Worm (Caenorhabditis elegans) whole organism, L3 larva: ENCODE data around the gene C38C6.3.

Experiments used
- R02D3.7 ChIP-seq: fragments of 150-350 bp; optimal IDR thresholded peaks from 2 replicates; lab custom pipeline; 2014; ENCODE audit warnings: missing biosample characterization, missing genetic modification characterization
- aly-2 ChIP-seq: fragments of 150-350 bp; optimal IDR thresholded peaks from 2 replicates; lab custom pipeline; 2014; ENCODE audit warnings: missing biosample characterization, missing genetic modification characterization
- ama-1 ChIP-seq: fragments of 150-350 bp; optimal IDR thresholded peaks from 2 replicates; lab custom pipeline; 2018
- ceh-16 ChIP-seq: sonication (generic microtip); optimal IDR thresholded peaks from 2 replicates; lab custom pipeline; 2017; ENCODE audit warnings: missing biosample characterization, missing genetic modification characterization
- egl-27 ChIP-seq: sonication (generic microtip); optimal IDR thresholded peaks from 4 replicates; lab custom pipeline; 2017; ENCODE audit warnings: missing biosample characterization, missing genetic modification reagents, missing genetic modification characterization
- elt-1 ChIP-seq: fragments of 150-350 bp; optimal IDR thresholded peaks from 2 replicates; lab custom pipeline; 2014; ENCODE audit warnings: missing biosample characterization, missing genetic modification characterization
- mdl-1 ChIP-seq: fragments of 150-350 bp; optimal IDR thresholded peaks from 2 replicates; lab custom pipeline; 2014; ENCODE audit warnings: missing biosample characterization, missing genetic modification characterization
- nhr-12 ChIP-seq: fragments of 150-350 bp; optimal IDR thresholded peaks from 2 replicates; lab custom pipeline; 2014; ENCODE audit warnings: missing biosample characterization, missing genetic modification characterization
- nhr-28 ChIP-seq: fragments of 150-350 bp; optimal IDR thresholded peaks from 2 replicates; lab custom pipeline; 2014; ENCODE audit warnings: missing biosample characterization, missing genetic modification characterization
- nhr-76 ChIP-seq: fragments of 150-350 bp; sonication (generic microtip); optimal IDR thresholded peaks from 5 replicates; lab custom pipeline; 2014; ENCODE audit warnings: missing biosample characterization, missing genetic modification characterization
- sea-2 ChIP-seq: fragments of 150-350 bp; sonication (generic microtip); optimal IDR thresholded peaks from 4 replicates; lab custom pipeline; 2014; ENCODE audit warnings: missing biosample characterization, missing genetic modification reagents, missing genetic modification characterization
- snpc-4 ChIP-seq: fragments of 150-350 bp; optimal IDR thresholded peaks from 2 replicates; lab custom pipeline; 2014; ENCODE audit warnings: missing biosample characterization, missing genetic modification characterization
- ztf-11 ChIP-seq: fragments of 150-350 bp; optimal IDR thresholded peaks from 2 replicates; lab custom pipeline; 2014; ENCODE audit warnings: missing biosample characterization, missing genetic modification characterization

- TF ChIP-seq mdl-1 (tag; lab: Kevin White, UChicago): no peak
- TF ChIP-seq snpc-4 (tag; lab: Kevin White, UChicago): no peak
- no peak for TF ChIP-seq ama-1 (lab: Kevin White, UChicago)
- no peak for TF ChIP-seq egl-27
- no peak for TF ChIP-seq ztf-11 (tag; lab: Kevin White, UChicago)
- no peak for TF ChIP-seq nhr-12 (tag; lab: Kevin White, UChicago)
- no peak for TF ChIP-seq aly-2 (tag; lab: Kevin White, UChicago)
- TF ChIP-seq sea-2 (GFP tag; lab: Kevin White, UChicago): no peak
- no peak for TF ChIP-seq nhr-76 (tag; lab: Kevin White, UChicago)
- no peak for TF ChIP-seq nhr-28 (tag; lab: Kevin White, UChicago)
- TF ChIP-seq elt-1: no peak
- TF ChIP-seq ceh-16 (tag; lab: Kevin White, UChicago): no peak
- TF ChIP-seq R02D3.7 (tag; lab: Kevin White, UChicago): no peak
Measured at ce11 chrII:14634042-14634441, 1.1 kb downstream of the C38C6.3 start.
